Fruit fly (Drosophila melanogaster) whole organism, prepupa: ENCODE measurements around the gene CG13239.

Source experiments
- CG10631 ChIP-seq: fragments of 200-800 bp; sonication (Bioruptor generic); optimal IDR thresholded peaks from 2 replicates; lab custom pipeline; 2016; ENCODE audit warnings: missing biosample characterization, missing genetic modification characterization
- CG10669 ChIP-seq: fragments of 200-800 bp; sonication (Bioruptor generic); optimal IDR thresholded peaks from 3 replicates; lab custom pipeline; 2018; ENCODE audit warnings: missing biosample characterization, mild to moderate bottlenecking, missing genetic modification characterization, moderate library complexity
- CG11762 ChIP-seq: fragments of 200-800 bp; sonication (Bioruptor generic); optimal IDR thresholded peaks from 3 replicates; lab custom pipeline; 2016; ENCODE audit warnings: missing biosample characterization, missing genetic modification characterization; ENCODE audit not compliant: insufficient read depth
- CG16779 ChIP-seq: fragments of 200-800 bp; sonication (Bioruptor generic); optimal IDR thresholded peaks from 3 replicates; lab custom pipeline; 2017; ENCODE audit warnings: missing biosample characterization, mild to moderate bottlenecking, missing genetic modification characterization
- CG3032 ChIP-seq: fragments of 200-800 bp; optimal IDR thresholded peaks from 2 replicates; lab custom pipeline; 2019; ENCODE audit warnings: missing biosample characterization, mild to moderate bottlenecking, missing genetic modification characterization, moderate library complexity
- CG31627 ChIP-seq: fragments of 200-800 bp; sonication (Bioruptor generic); optimal IDR thresholded peaks from 3 replicates; lab custom pipeline; 2016; ENCODE audit warnings: missing biosample characterization, missing genetic modification characterization
- CG32006 ChIP-seq: fragments of 200-800 bp; sonication (Bioruptor generic); optimal IDR thresholded peaks from 3 replicates; lab custom pipeline; 2017; ENCODE audit warnings: missing biosample characterization, mild to moderate bottlenecking, missing genetic modification characterization
- CG34406 ChIP-seq: fragments of 200-800 bp; sonication (Bioruptor generic); optimal IDR thresholded peaks from 3 replicates; lab custom pipeline; 2016; ENCODE audit warnings: missing biosample characterization, missing genetic modification characterization
- CG4318 ChIP-seq: fragments of 200-800 bp; sonication (Bioruptor generic); optimal IDR thresholded peaks from 3 replicates; lab custom pipeline; 2017; ENCODE audit warnings: missing biosample characterization, mild to moderate bottlenecking, missing genetic modification characterization
- CG6163 ChIP-seq: fragments of 200-800 bp; sonication (Bioruptor generic); IDR thresholded peaks from 3 replicates; pipeline ENCODE4 v1.3.6; 2022; ENCODE audit warnings: missing biosample characterization, missing genetic modification characterization
- CG6792 ChIP-seq: fragments of 200-800 bp; sonication (Bioruptor generic); optimal IDR thresholded peaks from 3 replicates; lab custom pipeline; 2016; ENCODE audit warnings: missing biosample characterization, missing genetic modification characterization
- CG7368 ChIP-seq: fragments of 200-800 bp; sonication (Bioruptor generic); optimal IDR thresholded peaks from 3 replicates; lab custom pipeline; 2016; ENCODE audit warnings: missing biosample characterization, missing genetic modification characterization
- CG8119 ChIP-seq: fragments of 200-800 bp; sonication (Bioruptor generic); IDR thresholded peaks from 3 replicates; pipeline ENCODE4 v1.3.6; 2022; ENCODE audit warnings: missing biosample characterization, missing genetic modification characterization
- CG8319 ChIP-seq: fragments of 200-800 bp; sonication (Bioruptor generic); optimal IDR thresholded peaks from 3 replicates; lab custom pipeline; 2016; ENCODE audit warnings: missing biosample characterization, missing genetic modification characterization
- CG8632 ChIP-seq: fragments of 200-800 bp; sonication (Bioruptor generic); optimal IDR thresholded peaks from 3 replicates; lab custom pipeline; 2016; ENCODE audit warnings: missing biosample characterization, missing genetic modification characterization
- CG9139 ChIP-seq: fragments of 200-800 bp; sonication (Bioruptor generic); optimal IDR thresholded peaks from 3 replicates; lab custom pipeline; 2017; ENCODE audit warnings: missing biosample characterization, mild to moderate bottlenecking, missing genetic modification characterization
- Eip75B ChIP-seq: fragments of 200-800 bp; sonication (Bioruptor generic); optimal IDR thresholded peaks from 3 replicates; lab custom pipeline; 2016; ENCODE audit warnings: missing biosample characterization, missing genetic modification characterization
- Eip78C ChIP-seq: fragments of 200-800 bp; sonication (Bioruptor generic); peaks from one replicate; lab custom pipeline; 2016; ENCODE audit warnings: missing biosample characterization, missing genetic modification characterization
- Eip93F ChIP-seq: fragments of 200-800 bp; sonication (Bioruptor generic); optimal IDR thresholded peaks from 2 replicates; lab custom pipeline; 2016; ENCODE audit warnings: missing biosample characterization, mild to moderate bottlenecking, missing genetic modification characterization
- Hr38 ChIP-seq: sonication (Bioruptor generic); optimal IDR thresholded peaks from 2 replicates; lab custom pipeline; 2016; ENCODE audit warnings: missing biosample characterization, missing genetic modification characterization
- Hr39 ChIP-seq: fragments of 200-800 bp; sonication (Bioruptor generic); optimal IDR thresholded peaks from 2 replicates; lab custom pipeline; 2016; ENCODE audit warnings: missing biosample characterization, missing genetic modification characterization
- Lpt ChIP-seq: fragments of 200-800 bp; sonication (Bioruptor generic); optimal IDR thresholded peaks from 3 replicates; lab custom pipeline; 2016; ENCODE audit warnings: missing biosample characterization, missing genetic modification characterization
- Smox ChIP-seq: fragments of 200-800 bp; sonication (Bioruptor generic); optimal IDR thresholded peaks from 3 replicates; lab custom pipeline; 2016; ENCODE audit warnings: missing biosample characterization, missing genetic modification characterization
- Sox102F ChIP-seq: fragments of 200-800 bp; sonication (Bioruptor generic); optimal IDR thresholded peaks from 2 replicates; lab custom pipeline; 2016; ENCODE audit warnings: missing biosample characterization, mild to moderate bottlenecking, missing genetic modification characterization
- Sox14 ChIP-seq: fragments of 200-800 bp; sonication (Bioruptor generic); optimal IDR thresholded peaks from 3 replicates; lab custom pipeline; 2016; ENCODE audit warnings: missing biosample characterization, missing genetic modification characterization
- Sox15 ChIP-seq: fragments of 200-800 bp; sonication (Bioruptor generic); optimal IDR thresholded peaks from 3 replicates; lab custom pipeline; 2016; ENCODE audit warnings: missing biosample characterization, missing genetic modification characterization
- achi ChIP-seq: fragments of 200-800 bp; sonication (Bioruptor generic); optimal IDR thresholded peaks from 3 replicates; lab custom pipeline; 2016; ENCODE audit warnings: missing biosample characterization, missing genetic modification characterization
- acj6 ChIP-seq: fragments of 200-800 bp; sonication (Bioruptor generic); optimal IDR thresholded peaks from 3 replicates; lab custom pipeline; 2016; ENCODE audit warnings: missing biosample characterization, missing genetic modification characterization
- cyc ChIP-seq: fragments of 200-800 bp; sonication (Bioruptor generic); optimal IDR thresholded peaks from 3 replicates; lab custom pipeline; 2016; ENCODE audit warnings: missing biosample characterization, missing genetic modification characterization
- dac ChIP-seq: fragments of 200-800 bp; sonication (Bioruptor generic); optimal IDR thresholded peaks from 2 replicates; lab custom pipeline; 2017; ENCODE audit warnings: missing biosample characterization, mild to moderate bottlenecking, missing genetic modification characterization
- eg ChIP-seq: fragments of 200-800 bp; sonication (Bioruptor generic); IDR thresholded peaks from 3 replicates; pipeline ENCODE4 v1.3.6; 2022; ENCODE audit warnings: missing biosample characterization, missing genetic modification characterization
- fd85E ChIP-seq: fragments of 200-800 bp; sonication (Bioruptor generic); optimal IDR thresholded peaks from 3 replicates; lab custom pipeline; 2016; ENCODE audit warnings: missing biosample characterization, missing genetic modification characterization
- lz ChIP-seq: fragments of 200-800 bp; sonication (Bioruptor generic); optimal IDR thresholded peaks from 3 replicates; lab custom pipeline; 2016; ENCODE audit warnings: missing biosample characterization, missing genetic modification characterization
- net ChIP-seq: fragments of 200-800 bp; sonication (Bioruptor generic); optimal IDR thresholded peaks from 3 replicates; lab custom pipeline; 2016; ENCODE audit warnings: missing biosample characterization, missing genetic modification characterization
- pdm3 ChIP-seq: fragments of 200-800 bp; sonication (Bioruptor generic); optimal IDR thresholded peaks from 3 replicates; lab custom pipeline; 2016; ENCODE audit warnings: missing biosample characterization, missing genetic modification characterization
- salr ChIP-seq, 2 experiments: fragments of 200-800 bp; sonication (Bioruptor generic); optimal IDR thresholded peaks; 3 replicates each; lab custom pipeline; 2016 to 2018; ENCODE audit warnings: missing biosample characterization in 2 of 2, missing genetic modification characterization in 2 of 2, mild to moderate bottlenecking in 1 of 2
- ss ChIP-seq, 2 experiments: fragments of 200-800 bp; sonication (Bioruptor generic); optimal IDR thresholded peaks; 2 replicates in 1 of 2; 3 replicates in 1 of 2; lab custom pipeline; 2017 to 2018; ENCODE audit warnings: mild to moderate bottlenecking in 2 of 2, missing biosample characterization in 2 of 2, missing genetic modification characterization in 2 of 2, moderate library complexity in 1 of 2
- svp ChIP-seq: fragments of 200-800 bp; sonication (Bioruptor generic); peaks from one replicate; lab custom pipeline; 2016; ENCODE audit warnings: missing biosample characterization, missing genetic modification characterization
- topi ChIP-seq: fragments of 200-800 bp; sonication (Bioruptor generic); optimal IDR thresholded peaks from 3 replicates; lab custom pipeline; 2016; ENCODE audit warnings: missing biosample characterization, missing genetic modification characterization

The CG13239 gene

DNA sequence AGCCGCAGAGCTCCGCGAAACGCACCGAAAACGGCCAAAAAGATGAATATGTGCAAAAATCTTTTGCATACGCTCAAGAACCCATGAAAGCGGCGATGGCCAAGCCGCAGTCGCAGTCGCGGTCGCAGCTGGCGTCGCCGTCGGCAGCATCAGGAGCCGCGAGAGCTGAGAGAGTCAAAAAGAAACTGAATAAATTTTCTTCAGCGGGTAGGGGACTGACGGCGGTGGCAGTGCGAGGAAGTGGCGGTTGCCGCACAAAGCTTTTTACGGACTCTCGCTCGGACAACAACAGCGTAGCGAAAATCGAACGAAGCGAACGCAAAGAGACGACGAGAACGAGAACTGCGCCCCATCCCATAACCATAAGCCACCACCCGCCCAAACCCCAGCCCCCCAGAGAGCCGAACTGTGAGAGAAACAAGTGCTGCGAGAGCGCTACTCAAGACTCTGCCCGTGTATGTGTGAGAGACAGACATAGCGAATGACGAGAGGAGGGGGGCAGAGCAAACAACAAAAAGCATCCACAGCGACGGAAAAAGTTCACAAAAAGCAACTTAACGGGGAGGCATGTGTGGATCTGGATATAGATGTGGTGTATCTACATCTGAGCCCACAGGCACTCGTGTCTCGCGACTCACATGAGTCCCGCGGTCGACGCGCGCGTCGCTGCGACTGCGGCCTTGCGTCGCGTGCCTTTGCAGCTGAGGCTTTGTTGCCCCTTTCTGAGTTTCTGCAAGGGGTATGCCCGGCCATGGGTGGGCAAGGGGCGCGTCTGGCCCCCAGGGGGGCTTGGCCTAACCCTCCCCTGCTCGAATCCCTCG lies 25.2 kb upstream of the CG13239 start, which contains the start of gene jim (continued):
- TF ChIP-seq lz, result peak; percentile 5
- TF ChIP-seq Sox15 (GFP tag; lab: Kevin White, UChicago), result no peak
- no peak for TF ChIP-seq CG31627 (GFP tag; lab: Kevin White, UChicago)
- TF ChIP-seq acj6 (GFP tag; lab: Kevin White, UChicago), result no peak
- TF ChIP-seq CG10669 (GFP tag; lab: Kevin White, UChicago), result peak; percentile 5
- peak; percentile 42 for TF ChIP-seq CG8632 (GFP tag; lab: Kevin White, UChicago)
- TF ChIP-seq Hr39, result no peak
- peak; percentile 79 to 84 for TF ChIP-seq ss (GFP tag; optimal IDR thresholded peaks at IDR 0.05; lab: Kevin White, UChicago)
- TF ChIP-seq Lpt, result peak; percentile 87
- TF ChIP-seq CG4318, result no peak
- peak; percentile 31 for TF ChIP-seq CG6792 (GFP tag; lab: Kevin White, UChicago)
- no peak for TF ChIP-seq pdm3 (GFP tag; lab: Kevin White, UChicago)
- peak; percentile 37 for TF ChIP-seq CG3032 (tag; lab: Kevin White, UChicago)
- TF ChIP-seq CG7368 (GFP tag; lab: Kevin White, UChicago), result peak; percentile 51
- no peak for TF ChIP-seq CG8319 (GFP tag; lab: Kevin White, UChicago)
- peak; percentile 35 for TF ChIP-seq Sox14 (GFP tag; lab: Kevin White, UChicago)
- TF ChIP-seq salr (GFP tag; optimal IDR thresholded peaks at IDR 0.05; lab: Kevin White, UChicago), result peak in 1 of 2 experiments; percentile 15
- TF ChIP-seq CG10631, result no peak
- TF ChIP-seq cyc (GFP tag; lab: Kevin White, UChicago), result no peak
- peak; percentile 86 for TF ChIP-seq Eip78C (GFP tag; lab: Kevin White, UChicago)
- TF ChIP-seq CG11762 (GFP tag; lab: Kevin White, UChicago), result peak; percentile 38
- TF ChIP-seq Smox, result no peak
- no peak for TF ChIP-seq Hr38 (GFP tag; lab: Kevin White, UChicago)
- peak; percentile 60; the same call in 2 of the 3 replicates for TF ChIP-seq CG8119 (GFP tag; lab: Robert Waterston, UW)
- TF ChIP-seq eg (GFP tag; lab: Robert Waterston, UW), result peak; percentile 62; the same call in 2 of the 3 replicates
- TF ChIP-seq CG16779 (tag; lab: Kevin White, UChicago), result peak; percentile 68
- TF ChIP-seq fd85E (GFP tag; lab: Kevin White, UChicago), result no peak
- peak; percentile 56 for TF ChIP-seq Sox102F
- TF ChIP-seq CG9139 (GFP tag; lab: Kevin White, UChicago), result peak; percentile 75
- TF ChIP-seq topi (GFP tag; lab: Kevin White, UChicago), result peak; percentile 4
- TF ChIP-seq svp (GFP tag; lab: Kevin White, UChicago), result peak; percentile 90
- peak; percentile 56 for TF ChIP-seq CG32006 (GFP tag; lab: Kevin White, UChicago)
- peak; percentile 16 for TF ChIP-seq net
- TF ChIP-seq dac (GFP tag; lab: Kevin White, UChicago), result peak; percentile 33
- peak; percentile 5 for TF ChIP-seq Eip75B (GFP tag; lab: Kevin White, UChicago)
- TF ChIP-seq achi (GFP tag; lab: Kevin White, UChicago), result no peak
- peak; percentile 69; the same call in 2 of the 3 replicates for TF ChIP-seq CG6163 (GFP tag; lab: Robert Waterston, UW)
- TF ChIP-seq CG34406 (GFP tag; lab: Kevin White, UChicago), result peak; percentile 2

DNA sequence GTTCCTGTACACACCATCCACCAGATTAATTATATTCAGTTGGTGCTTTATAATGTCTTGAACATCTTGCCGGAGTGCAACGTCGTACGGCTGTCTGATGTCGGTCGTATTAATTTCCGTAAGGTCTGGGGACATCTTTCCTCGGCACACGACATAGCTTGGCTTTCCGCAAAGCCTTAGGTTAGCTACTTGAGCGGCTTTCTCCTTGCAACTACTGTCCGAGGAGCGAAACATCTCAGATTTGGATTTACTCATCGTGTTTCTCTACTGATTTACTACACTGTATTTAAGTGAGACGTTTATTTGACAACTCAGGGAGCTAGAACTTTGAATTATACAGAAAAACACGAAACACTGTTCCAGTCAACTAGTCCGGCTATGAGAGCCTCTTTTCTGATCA lies 23.8 kb upstream of the CG13239 start, which contains the start of the genes CG11226 and CG45428:
CG11226 (plus strand) TSS at position 301 of the 400 bp plus-strand sequence.
CG45428 (minus strand) TSS at position 303 of the 400 bp plus-strand sequence.
- TF ChIP-seq svp (GFP tag; lab: Kevin White, UChicago) (peak; percentile 40), Eip93F (no peak)
